Fruit fly (Drosophila melanogaster) whole organism, embryonic: ENCODE measurements around the gene Ogdh.
"Not testable (repeated sequence)": the region's sequence is repeated elsewhere in the genome, so short reads cannot be mapped to it uniquely, and the experiment has no call there.

Experiments used
- CG10543 ChIP-seq: fragments of 200-800 bp; sonication (Bioruptor generic); optimal IDR thresholded peaks from 3 replicates; lab custom pipeline; 2017; ENCODE audit warnings: missing biosample characterization, mild to moderate bottlenecking, missing genetic modification characterization, moderate library complexity
- CG12769 ChIP-seq: fragments of 200-800 bp; sonication (Bioruptor generic); optimal IDR thresholded peaks from 2 replicates; lab custom pipeline; 2019; ENCODE audit warnings: missing biosample characterization, mild to moderate bottlenecking, missing genetic modification characterization, moderate library complexity
- CG14710 ChIP-seq: fragments of 200-800 bp; sonication (Bioruptor generic); optimal IDR thresholded peaks from 3 replicates; lab custom pipeline; 2019; ENCODE audit warnings: missing biosample characterization, mild to moderate bottlenecking, missing genetic modification characterization, moderate library complexity
- CG15479 ChIP-seq: fragments of 200-800 bp; sonication (Bioruptor generic); optimal IDR thresholded peaks from 3 replicates; lab custom pipeline; 2019; ENCODE audit warnings: missing biosample characterization, mild to moderate bottlenecking, missing genetic modification characterization, moderate library complexity
- CG15601 ChIP-seq: fragments of 200-800 bp; sonication (Bioruptor generic); optimal IDR thresholded peaks from 3 replicates; lab custom pipeline; 2019; ENCODE audit warnings: missing biosample characterization, mild to moderate bottlenecking, missing genetic modification characterization, moderate library complexity
- CG1603 ChIP-seq: fragments of 200-800 bp; sonication (Bioruptor generic); optimal IDR thresholded peaks from 2 replicates; lab custom pipeline; 2019; ENCODE audit warnings: missing biosample characterization, mild to moderate bottlenecking, missing genetic modification characterization, moderate library complexity
- CG16863 ChIP-seq: fragments of 200-800 bp; sonication (Bioruptor generic); optimal IDR thresholded peaks from 3 replicates; lab custom pipeline; 2016; ENCODE audit warnings: missing biosample characterization, missing genetic modification characterization
- CG17385 ChIP-seq: fragments of 200-800 bp; sonication (Bioruptor generic); optimal IDR thresholded peaks from 3 replicates; lab custom pipeline; 2018; ENCODE audit warnings: missing biosample characterization, mild to moderate bottlenecking, missing genetic modification characterization
- CG2199 ChIP-seq: fragments of 200-800 bp; sonication (Bioruptor generic); IDR thresholded peaks from 3 replicates; pipeline ENCODE4 v1.3.6; 2022; ENCODE audit warnings: missing biosample characterization, missing genetic modification characterization
- CG2678 ChIP-seq: fragments of 200-800 bp; sonication (Bioruptor generic); optimal IDR thresholded peaks from 3 replicates; lab custom pipeline; 2019; ENCODE audit warnings: missing biosample characterization, mild to moderate bottlenecking, missing genetic modification characterization, moderate library complexity
- CG2712 ChIP-seq: fragments of 200-800 bp; optimal IDR thresholded peaks from 3 replicates; lab custom pipeline; 2019; ENCODE audit warnings: missing biosample characterization, mild to moderate bottlenecking, missing genetic modification characterization, moderate library complexity
- CG2875 ChIP-seq: fragments of 200-800 bp; sonication (Bioruptor generic); optimal IDR thresholded peaks from 2 replicates; lab custom pipeline; 2017; ENCODE audit warnings: missing biosample characterization, mild to moderate bottlenecking, missing genetic modification characterization, missing genetic modification reagents
- CG3995 ChIP-seq: fragments of 200-800 bp; sonication (Bioruptor generic); optimal IDR thresholded peaks from 3 replicates; lab custom pipeline; 2016; ENCODE audit warnings: missing biosample characterization, missing genetic modification characterization
- CG4404 ChIP-seq: fragments of 200-800 bp; sonication (Bioruptor generic); IDR thresholded peaks from 2 replicates; pipeline ENCODE4 v1.3.6; 2022; ENCODE audit warnings: missing biosample characterization, missing genetic modification characterization
- CG5953 ChIP-seq: fragments of 200-800 bp; sonication (Bioruptor generic); IDR thresholded peaks from 2 replicates; pipeline ENCODE4 v1.3.6; 2022; ENCODE audit warnings: missing biosample characterization, missing genetic modification characterization
- CG8290 ChIP-seq, 3 experiments: fragments of 200-800 bp; sonication (Bioruptor generic); optimal IDR thresholded peaks; 2 replicates each; lab custom pipeline; 2016 to 2019; ENCODE audit warnings: missing biosample characterization in 3 of 3, missing genetic modification characterization in 3 of 3, mild to moderate bottlenecking in 2 of 3, moderate library complexity in 1 of 3
- CG9215 ChIP-seq: fragments of 200-800 bp; sonication (Bioruptor generic); IDR thresholded peaks from 2 replicates; pipeline ENCODE4 v1.3.6; 2022; ENCODE audit warnings: missing biosample characterization, missing genetic modification characterization
- D ChIP-seq, 2 experiments: fragments of 200-800 bp in 1 of 2; fragments of >200 bp in 1 of 2; sonication (Bioruptor generic) in 1 of 2; optimal IDR thresholded peaks; 2 replicates in 1 of 2; 3 replicates in 1 of 2; lab custom pipeline; 2017; ENCODE audit warnings: mild to moderate bottlenecking in 1 of 2, missing biosample characterization in 1 of 2, missing genetic modification characterization in 1 of 2, missing genetic modification reagents in 1 of 2
- Deaf1 ChIP-seq: fragments of 200-800 bp; optimal IDR thresholded peaks from 3 replicates; lab custom pipeline; 2019; ENCODE audit warnings: missing biosample characterization, mild to moderate bottlenecking, missing genetic modification characterization, moderate library complexity
- HLH3B ChIP-seq: fragments of 200-800 bp; sonication (Bioruptor generic); IDR thresholded peaks from 2 replicates; pipeline ENCODE4 v1.3.6; 2022; ENCODE audit warnings: missing biosample characterization, missing genetic modification characterization
- Lpt ChIP-seq: fragments of >200 bp; optimal IDR thresholded peaks from 2 replicates; lab custom pipeline; 2018; ENCODE audit warnings: missing biosample characterization, missing genetic modification characterization
- MTF-1 ChIP-seq: fragments of 200-800 bp; sonication (Bioruptor generic); optimal IDR thresholded peaks from 2 replicates; lab custom pipeline; 2018; ENCODE audit warnings: missing biosample characterization, mild to moderate bottlenecking, missing genetic modification characterization, borderline replicate concordance
- Max ChIP-seq: fragments of 200-800 bp; sonication (Bioruptor generic); optimal IDR thresholded peaks from 2 replicates; lab custom pipeline; 2016; ENCODE audit warnings: missing biosample characterization, mild to moderate bottlenecking, missing genetic modification characterization
- Med ChIP-seq: fragments of 200-800 bp; sonication (Bioruptor generic); peaks from one replicate; lab custom pipeline; 2016; ENCODE audit warnings: missing biosample characterization, missing genetic modification characterization, mild to moderate bottlenecking, inconsistent platforms, moderate library complexity
- Pdp1 ChIP-seq, 2 experiments: fragments of 200-800 bp; sonication (Bioruptor generic); optimal IDR thresholded peaks; 3 replicates each; lab custom pipeline; 2016; ENCODE audit warnings: missing biosample characterization in 2 of 2, missing genetic modification characterization in 2 of 2, mild to moderate bottlenecking in 1 of 2, moderate library complexity in 1 of 2
- Spps ChIP-seq: fragments of 200-800 bp; sonication (Bioruptor generic); optimal IDR thresholded peaks from 2 replicates; lab custom pipeline; 2018; ENCODE audit warnings: missing biosample characterization, mild to moderate bottlenecking, missing genetic modification characterization
- Trl ChIP-seq, 3 experiments: fragments of >200 bp in 2 of 3; fragments of 200-800 bp in 1 of 3; sonication (Bioruptor generic) in 1 of 3; optimal IDR thresholded peaks; 2 replicates in 1 of 3; 3 replicates in 2 of 3; lab custom pipeline; 2016 to 2017; ENCODE audit warnings: missing biosample characterization in 1 of 3, missing genetic modification characterization in 1 of 3
- bsh ChIP-seq, 2 experiments: fragments of 200-800 bp; sonication (Bioruptor generic); optimal IDR thresholded peaks; 2 replicates each; lab custom pipeline; 2017 to 2018; ENCODE audit warnings: mild to moderate bottlenecking in 2 of 2, missing biosample characterization in 2 of 2, missing genetic modification characterization in 2 of 2, moderate library complexity in 1 of 2
- ewg ChIP-seq: fragments of 200-800 bp; sonication (Bioruptor generic); optimal IDR thresholded peaks from 3 replicates; lab custom pipeline; 2017; ENCODE audit warnings: mild to moderate bottlenecking, missing biosample characterization, missing genetic modification reagents, missing genetic modification characterization
- ftz-f1 ChIP-seq: fragments of 200-800 bp; sonication (Bioruptor generic); optimal IDR thresholded peaks from 2 replicates; lab custom pipeline; 2016; ENCODE audit warnings: missing biosample characterization, missing genetic modification characterization
- grau ChIP-seq: fragments of 200-800 bp; optimal IDR thresholded peaks from 3 replicates; lab custom pipeline; 2019; ENCODE audit warnings: missing biosample characterization, mild to moderate bottlenecking, missing genetic modification characterization, moderate library complexity
- hb ChIP-seq: fragments of 200-800 bp; sonication (Bioruptor generic); IDR thresholded peaks from 3 replicates; pipeline ENCODE4 v1.3.6; 2022; ENCODE audit warnings: missing biosample characterization, missing genetic modification characterization; ENCODE audit not compliant: partially characterized antibody
- lab ChIP-seq: fragments of 200-800 bp; sonication (Bioruptor generic); optimal IDR thresholded peaks from 3 replicates; lab custom pipeline; 2017; ENCODE audit warnings: missing biosample characterization, missing genetic modification characterization, mild to moderate bottlenecking, moderate library complexity, missing genetic modification reagents
- prd ChIP-seq, 3 experiments: fragments of >200 bp in 2 of 3; fragments of 200-800 bp in 1 of 3; sonication (Bioruptor generic) in 1 of 3; optimal IDR thresholded peaks in 2 of 3; IDR thresholded peaks in 1 of 3; 2 replicates in 2 of 3; 3 replicates in 1 of 3; pipeline versions ENCODE4 v1.3.6 to Lab custom; 2017 to 2022; ENCODE audit warnings: missing biosample characterization in 1 of 3, missing genetic modification characterization in 1 of 3
- sd ChIP-seq: fragments of 200-800 bp; sonication (Bioruptor generic); optimal IDR thresholded peaks from 3 replicates; lab custom pipeline; 2018; ENCODE audit warnings: missing biosample characterization, mild to moderate bottlenecking, missing genetic modification characterization, moderate library complexity
- sens ChIP-seq: fragments of 200-800 bp; sonication (Bioruptor generic); peaks from one replicate; lab custom pipeline; 2016; ENCODE audit warnings: missing biosample characterization, missing genetic modification characterization
- sr ChIP-seq: fragments of 200-800 bp; sonication (Bioruptor generic); IDR thresholded peaks from 3 replicates; pipeline ENCODE4 v1.3.6; 2022; ENCODE audit warnings: missing biosample characterization, missing genetic modification characterization
- ttk ChIP-seq: fragments of 200-800 bp; sonication (Bioruptor generic); IDR thresholded peaks from 2 replicates; pipeline ENCODE4 v2.1.2; 2022; ENCODE audit warnings: missing biosample characterization, missing genetic modification characterization
- unpg ChIP-seq: fragments of 200-800 bp; sonication (Bioruptor generic); optimal IDR thresholded peaks from 3 replicates; lab custom pipeline; 2018; ENCODE audit warnings: missing biosample characterization, mild to moderate bottlenecking, missing genetic modification characterization, moderate library complexity
- vnd ChIP-seq: fragments of 200-800 bp; sonication (Bioruptor generic); IDR thresholded peaks from 3 replicates; pipeline ENCODE4 v1.3.6; 2022; ENCODE audit warnings: missing biosample characterization, missing genetic modification characterization; ENCODE audit not compliant: partially characterized antibody

The Ogdh gene

DNA sequence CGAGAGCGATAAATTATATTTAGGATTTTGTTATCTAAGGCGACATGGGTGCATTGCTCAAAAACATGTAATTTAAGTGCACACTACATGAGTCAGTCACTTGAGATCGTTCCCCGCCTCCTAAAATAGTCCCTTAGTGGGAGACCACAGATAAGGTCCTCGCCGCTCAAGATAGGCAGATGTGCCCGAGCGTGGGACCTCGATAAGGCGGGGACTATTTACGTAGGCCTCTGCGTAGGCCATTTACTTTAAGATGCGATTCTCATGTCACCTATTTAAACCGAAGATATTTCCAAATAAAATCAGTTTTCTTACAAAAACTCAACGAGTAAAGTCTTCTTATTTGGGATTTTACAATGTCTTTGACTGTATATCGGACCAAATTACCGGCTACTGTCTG, at the start of gene Ogdh:
Ogdh (plus strand) TSS at position 301 of the 400 bp plus-strand sequence.
- not testable (repeated sequence) for TF ChIP-seq CG2875 (GFP tag; lab: Kevin White, UChicago); CG15479 (GFP tag; lab: Kevin White, UChicago); CG5953

DNA sequence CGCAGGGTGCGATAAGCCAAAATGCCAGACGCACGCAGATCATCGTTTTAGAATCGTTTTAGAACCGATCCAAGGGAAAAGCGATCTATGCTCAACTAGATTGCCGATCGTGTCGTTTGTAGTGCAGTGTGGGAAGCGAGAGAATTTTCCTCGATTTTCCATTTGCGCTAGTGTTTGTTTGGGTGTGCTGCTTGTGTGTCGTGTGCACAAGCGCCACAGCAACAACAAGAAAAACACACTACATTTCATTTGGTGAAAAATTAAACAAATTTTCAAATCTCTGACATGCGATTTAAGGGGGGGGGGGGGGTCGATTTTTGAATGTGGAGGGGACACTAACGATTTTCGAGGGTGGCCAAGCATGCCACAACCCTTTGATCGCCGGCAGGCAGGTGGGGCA, 44.2 kb upstream of the Ogdh start:
- TF ChIP-seq CG9215 (GFP tag; lab: Robert Waterston, UW) (no peak), CG4404 (GFP tag; lab: Robert Waterston, UW) (peak; percentile 9; the same call in 1 of the 2 replicates), CG12769 (tag; lab: Kevin White, UChicago) (peak; percentile 33), sr (GFP tag; lab: Robert Waterston, UW) (peak; percentile 60; the same call in 1 of the 3 replicates), CG10543 (GFP tag; lab: Kevin White, UChicago) (peak; percentile 32), CG2199 (0 out of 3 replicates have a peak, but pooled peaks have one; percentile 19), ewg (GFP tag; lab: Kevin White, UChicago) (no peak), sd (tag; lab: Kevin White, UChicago) (peak; percentile 61), MTF-1 (GFP tag; lab: Kevin White, UChicago) (peak; percentile 99), Deaf1 (tag; lab: Kevin White, UChicago) (peak; percentile 30)
- TF ChIP-seq, all 482 proteins: peak for 8

DNA sequence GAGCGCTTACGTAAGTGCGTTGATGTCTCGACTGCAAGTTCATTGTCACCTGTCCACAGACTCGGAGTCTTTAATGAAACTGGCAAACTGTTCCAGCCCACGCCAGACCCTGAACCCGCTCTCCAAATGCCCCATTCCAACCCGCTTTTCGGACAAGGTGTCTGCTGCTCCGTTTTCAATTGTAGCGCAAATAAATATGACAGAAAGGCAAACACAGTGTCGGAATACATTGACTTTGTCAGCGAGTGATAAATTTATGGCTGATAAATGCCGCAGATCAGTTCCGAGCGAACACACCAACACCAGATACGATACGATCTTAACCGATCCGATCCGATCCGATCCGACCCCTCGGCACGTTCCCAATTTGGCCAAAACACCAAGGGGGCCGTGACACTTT, 40.5 kb upstream of the Ogdh start:
- no peak for TF ChIP-seq CG8290 (GFP tag; optimal IDR thresholded peaks at IDR 0.05; lab: Kevin White, UChicago)
- TF ChIP-seq CG8290 (tag; optimal IDR thresholded peaks at IDR 0.05; lab: Kevin White, UChicago): peak in 1 of 2 experiments; percentile 39
- no peak for TF ChIP-seq ftz-f1 (GFP tag; lab: Kevin White, UChicago)
- no peak for TF ChIP-seq CG17385 (GFP tag; lab: Kevin White, UChicago)
- no peak for TF ChIP-seq hb (GFP tag; lab: Robert Waterston, UW)
- TF ChIP-seq Pdp1 (GFP tag; optimal IDR thresholded peaks at IDR 0.05; lab: Kevin White, UChicago): peak in 1 of 2 experiments; percentile 33
- TF ChIP-seq CG15601 (tag; lab: Kevin White, UChicago): no peak
- peak; percentile 51 for TF ChIP-seq Deaf1 (tag; lab: Kevin White, UChicago)
- peak; percentile 3 for TF ChIP-seq Med (GFP tag; lab: Kevin White, UChicago)
- peak; percentile 42 for TF ChIP-seq CG12769 (tag; lab: Kevin White, UChicago)

DNA sequence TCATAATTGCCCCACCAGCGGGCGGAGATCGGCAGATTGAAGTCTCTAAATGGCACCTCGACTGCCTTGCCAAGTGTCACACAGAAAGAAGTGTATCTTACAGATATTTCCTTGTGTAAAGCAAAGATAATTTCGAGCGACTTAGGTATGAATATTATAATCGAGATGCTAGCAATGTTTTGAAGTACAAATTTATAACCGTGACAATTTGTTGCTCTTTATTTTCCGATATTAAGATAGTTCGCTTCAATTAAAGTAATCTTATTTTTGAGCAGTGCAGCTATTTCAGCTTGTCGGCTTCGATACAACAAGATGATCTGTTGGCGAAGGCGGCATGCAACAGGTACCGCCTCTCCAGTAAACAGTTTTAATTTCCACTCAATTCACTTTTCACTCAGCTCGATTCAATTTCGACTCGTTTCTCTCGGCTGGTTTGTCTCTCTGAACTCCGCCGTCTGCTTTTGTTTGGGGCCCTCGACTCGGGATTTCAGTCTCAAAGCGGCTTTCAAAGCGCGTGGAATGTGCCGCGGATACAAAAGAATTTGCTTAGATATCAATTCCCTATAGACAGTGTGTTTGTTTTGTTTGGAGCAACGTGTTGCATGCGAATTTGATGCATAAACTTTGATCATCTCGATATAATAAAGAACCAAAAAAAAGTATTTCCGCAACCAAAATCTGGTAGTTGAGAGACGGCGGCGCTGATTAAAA, 38.7 kb upstream of the Ogdh start:
- peak; percentile 53 for TF ChIP-seq CG2712 (tag; lab: Kevin White, UChicago)
- no peak for TF ChIP-seq vnd (GFP tag; lab: Robert Waterston, UW)
- TF ChIP-seq Spps (tag; lab: Kevin White, UChicago): no peak
- peak; percentile 89 for TF ChIP-seq sens (GFP tag; lab: Kevin White, UChicago)
- TF ChIP-seq Lpt (GFP tag; lab: Kevin White, UChicago): no peak
- no peak for TF ChIP-seq prd (optimal IDR thresholded peaks at IDR 0.05; lab: Kevin White, UChicago)
- TF ChIP-seq prd (GFP tag; IDR thresholded peaks at IDR 0.05; lab: Robert Waterston, UW): 0 out of 3 replicates have a peak, but pooled peaks have one; percentile 6
- no peak for TF ChIP-seq Max (GFP tag; lab: Kevin White, UChicago)
- TF ChIP-seq D (optimal IDR thresholded peaks at IDR 0.05; lab: Kevin White, UChicago): no peak
- TF ChIP-seq D (GFP tag; optimal IDR thresholded peaks at IDR 0.05; lab: Kevin White, UChicago): peak; percentile 5
- peak; percentile 44; the same call in 1 of the 2 replicates for TF ChIP-seq HLH3B (GFP tag; lab: Robert Waterston, UW)
- no peak for TF ChIP-seq CG4404 (GFP tag; lab: Robert Waterston, UW)
- TF ChIP-seq ttk: peak; percentile 39
- TF ChIP-seq CG16863 (GFP tag; lab: Kevin White, UChicago): peak; percentile 8
- TF ChIP-seq CG3995 (GFP tag; lab: Kevin White, UChicago): no peak
- peak; percentile 38 to 71 for TF ChIP-seq bsh (GFP tag; optimal IDR thresholded peaks at IDR 0.05; lab: Kevin White, UChicago)
- TF ChIP-seq CG14710: peak; percentile 22
- peak; percentile 13 for TF ChIP-seq lab
- TF ChIP-seq grau (tag; lab: Kevin White, UChicago): peak; percentile 15
- TF ChIP-seq CG1603 (tag; lab: Kevin White, UChicago): peak; percentile 30
- peak; percentile 10 for TF ChIP-seq unpg
- peak; percentile 64 for TF ChIP-seq CG2678 (tag; lab: Kevin White, UChicago)
- peak; percentile 26 for TF ChIP-seq Trl (optimal IDR thresholded peaks at IDR 0.05; lab: Kevin White, UChicago)
- TF ChIP-seq Trl (GFP tag; optimal IDR thresholded peaks at IDR 0.05; lab: Kevin White, UChicago): no peak
